Fruit fly (Drosophila melanogaster) whole organism, embryonic: ENCODE data around the gene SrpRbeta.

Source experiments
- CG10959 ChIP-seq: fragments of 200-800 bp; sonication (Bioruptor generic); IDR thresholded peaks from 2 replicates; pipeline ENCODE4 v1.3.6; 2022; ENCODE audit warnings: missing biosample characterization, missing genetic modification characterization
- CG11085 ChIP-seq: fragments of 200-800 bp; sonication (Bioruptor generic); IDR thresholded peaks from 2 replicates; pipeline ENCODE4 v1.3.6; 2022; ENCODE audit warnings: missing biosample characterization, missing genetic modification characterization
- CG12155 ChIP-seq: fragments of 200-800 bp; sonication (Bioruptor generic); optimal IDR thresholded peaks from 3 replicates; lab custom pipeline; 2016; ENCODE audit warnings: missing biosample characterization, missing genetic modification characterization
- CG12299 ChIP-seq: fragments of 200-800 bp; sonication (Bioruptor generic); optimal IDR thresholded peaks from 2 replicates; lab custom pipeline; 2018; ENCODE audit warnings: missing biosample characterization, mild to moderate bottlenecking, missing genetic modification characterization
- CG1233 ChIP-seq: fragments of 200-800 bp; sonication (Bioruptor generic); optimal IDR thresholded peaks from 4 replicates; lab custom pipeline; 2018; ENCODE audit warnings: missing biosample characterization, mild to moderate bottlenecking, missing genetic modification characterization
- CG13775 ChIP-seq: fragments of 200-800 bp; sonication (Bioruptor generic); optimal IDR thresholded peaks from 3 replicates; lab custom pipeline; 2017; ENCODE audit warnings: missing biosample characterization, mild to moderate bottlenecking, missing genetic modification characterization
- CG14050 ChIP-seq: fragments of 200-800 bp; sonication (Bioruptor generic); IDR thresholded peaks from 3 replicates; pipeline ENCODE4 v1.3.6; 2022; ENCODE audit warnings: missing biosample characterization, missing genetic modification characterization
- CG14710 ChIP-seq: fragments of 200-800 bp; sonication (Bioruptor generic); optimal IDR thresholded peaks from 3 replicates; lab custom pipeline; 2019; ENCODE audit warnings: missing biosample characterization, mild to moderate bottlenecking, missing genetic modification characterization, moderate library complexity
- CG17328 ChIP-seq: fragments of 200-800 bp; sonication (Bioruptor generic); IDR thresholded peaks from 2 replicates; pipeline ENCODE4 v1.3.6; 2022; ENCODE audit warnings: missing biosample characterization, missing genetic modification characterization
- CG17802 ChIP-seq: fragments of 200-800 bp; sonication (Bioruptor generic); optimal IDR thresholded peaks from 2 replicates; lab custom pipeline; 2018; ENCODE audit warnings: missing biosample characterization, mild to moderate bottlenecking, missing genetic modification characterization, moderate library complexity
- CG17912 ChIP-seq: fragments of 200-800 bp; sonication (Bioruptor generic); optimal IDR thresholded peaks from 2 replicates; lab custom pipeline; 2018; ENCODE audit warnings: missing biosample characterization, mild to moderate bottlenecking, missing genetic modification characterization
- CG1832 ChIP-seq: fragments of 200-800 bp; sonication (Bioruptor generic); optimal IDR thresholded peaks from 2 replicates; lab custom pipeline; 2017; ENCODE audit warnings: missing biosample characterization, mild to moderate bottlenecking, missing genetic modification characterization, inconsistent platforms
- CG2889 ChIP-seq: fragments of 200-800 bp; sonication (Bioruptor generic); IDR thresholded peaks from 3 replicates; pipeline ENCODE4 v1.3.6; 2022; ENCODE audit warnings: missing biosample characterization, missing genetic modification characterization
- CG30403 ChIP-seq: fragments of 200-800 bp; sonication (Bioruptor generic); optimal IDR thresholded peaks from 3 replicates; lab custom pipeline; 2016; ENCODE audit warnings: missing biosample characterization, missing genetic modification characterization
- CG30431 ChIP-seq: fragments of 200-800 bp; sonication (Bioruptor generic); optimal IDR thresholded peaks from 2 replicates; lab custom pipeline; 2017; ENCODE audit warnings: missing biosample characterization, missing genetic modification characterization
- CG4328 ChIP-seq: fragments of 200-800 bp; sonication (Bioruptor generic); optimal IDR thresholded peaks from 3 replicates; lab custom pipeline; 2017; ENCODE audit warnings: missing biosample characterization, missing genetic modification reagents, missing genetic modification characterization
- CG6791 ChIP-seq: fragments of 200-800 bp; sonication (Bioruptor generic); IDR thresholded peaks from 3 replicates; pipeline ENCODE4 v1.3.6; 2022; ENCODE audit warnings: missing biosample characterization, missing genetic modification characterization; ENCODE audit not compliant: partially characterized antibody
- CG7987 ChIP-seq: fragments of 200-800 bp; sonication (Bioruptor generic); optimal IDR thresholded peaks from 2 replicates; lab custom pipeline; 2018; ENCODE audit warnings: missing biosample characterization, mild to moderate bottlenecking, missing genetic modification characterization, moderate library complexity
- CG9797 ChIP-seq: fragments of 200-800 bp; sonication (Bioruptor generic); optimal IDR thresholded peaks from 3 replicates; lab custom pipeline; 2018; ENCODE audit warnings: missing biosample characterization, mild to moderate bottlenecking, missing genetic modification characterization
- CHES-1-like ChIP-seq: fragments of 200-800 bp; sonication (Bioruptor generic); optimal IDR thresholded peaks from 2 replicates; lab custom pipeline; 2016; ENCODE audit warnings: missing biosample characterization, missing genetic modification characterization
- Dek ChIP-seq: fragments of 200-800 bp; sonication (Bioruptor generic); optimal IDR thresholded peaks from 3 replicates; lab custom pipeline; 2019; ENCODE audit warnings: missing biosample characterization, mild to moderate bottlenecking, missing genetic modification characterization, moderate library complexity
- E2f2 ChIP-seq: fragments of 200-800 bp; sonication (Bioruptor generic); IDR thresholded peaks from 2 replicates; pipeline ENCODE4 v1.3.6; 2022; ENCODE audit warnings: missing biosample characterization, missing genetic modification characterization
- Ets97D ChIP-seq: fragments of 200-800 bp; sonication (Bioruptor generic); optimal IDR thresholded peaks from 3 replicates; lab custom pipeline; 2016; ENCODE audit warnings: missing biosample characterization, missing genetic modification characterization
- HLH3B ChIP-seq: fragments of 200-800 bp; sonication (Bioruptor generic); IDR thresholded peaks from 2 replicates; pipeline ENCODE4 v1.3.6; 2022; ENCODE audit warnings: missing biosample characterization, missing genetic modification characterization
- Hand ChIP-seq: fragments of 200-800 bp; sonication (Bioruptor generic); optimal IDR thresholded peaks from 2 replicates; lab custom pipeline; 2017; ENCODE audit warnings: mild to moderate bottlenecking, missing biosample characterization, missing genetic modification reagents, missing genetic modification characterization
- MTF-1 ChIP-seq: fragments of 200-800 bp; sonication (Bioruptor generic); optimal IDR thresholded peaks from 2 replicates; lab custom pipeline; 2018; ENCODE audit warnings: missing biosample characterization, mild to moderate bottlenecking, missing genetic modification characterization, borderline replicate concordance
- Ptx1 ChIP-seq: fragments of 200-800 bp; sonication (Bioruptor generic); IDR thresholded peaks from 2 replicates; pipeline ENCODE4 v1.3.6; 2022; ENCODE audit warnings: missing biosample characterization, missing genetic modification characterization
- Taf1 ChIP-seq: fragments of 200-800 bp; sonication (Bioruptor generic); IDR thresholded peaks from 2 replicates; pipeline ENCODE4 v1.3.6; 2022; ENCODE audit warnings: missing biosample characterization, missing genetic modification characterization
- YL-1 ChIP-seq: fragments of 200-800 bp; sonication (Bioruptor generic); optimal IDR thresholded peaks from 3 replicates; lab custom pipeline; 2017; ENCODE audit warnings: missing biosample characterization, mild to moderate bottlenecking, missing genetic modification characterization
- ato ChIP-seq: fragments of 200-800 bp; sonication (Bioruptor generic); IDR thresholded peaks from 2 replicates; pipeline ENCODE4 v1.3.6; 2022; ENCODE audit warnings: missing biosample characterization, missing genetic modification characterization; ENCODE audit not compliant: partially characterized antibody
- az2 ChIP-seq: fragments of 200-800 bp; sonication (Bioruptor generic); optimal IDR thresholded peaks from 3 replicates; lab custom pipeline; 2016; ENCODE audit warnings: missing biosample characterization, missing genetic modification characterization
- chif ChIP-seq, 2 experiments: fragments of 200-800 bp; sonication (Bioruptor generic); optimal IDR thresholded peaks; 3 replicates each; lab custom pipeline; 2016; ENCODE audit warnings: missing biosample characterization in 2 of 2, missing genetic modification characterization in 2 of 2
- chinmo ChIP-seq: fragments of 200-800 bp; sonication (Bioruptor generic); IDR thresholded peaks from 4 replicates; pipeline ENCODE4 v1.3.6; 2022; ENCODE audit warnings: missing biosample characterization, missing genetic modification characterization; ENCODE audit not compliant: partially characterized antibody
- chm ChIP-seq: fragments of 200-800 bp; sonication (Bioruptor generic); IDR thresholded peaks from 2 replicates; pipeline ENCODE4 v1.3.6; 2022; ENCODE audit warnings: missing biosample characterization, missing genetic modification characterization
- chn ChIP-seq: fragments of 200-800 bp; sonication (Bioruptor generic); optimal IDR thresholded peaks from 2 replicates; lab custom pipeline; 2016; ENCODE audit warnings: missing biosample characterization, missing genetic modification characterization
- crc ChIP-seq: fragments of 200-800 bp; sonication (Bioruptor generic); optimal IDR thresholded peaks from 2 replicates; lab custom pipeline; 2016; ENCODE audit warnings: missing biosample characterization, missing genetic modification characterization
- crp ChIP-seq, 2 experiments: fragments of 200-800 bp; sonication (Bioruptor generic); optimal IDR thresholded peaks; 2 replicates in 1 of 2; 3 replicates in 1 of 2; lab custom pipeline; 2017; ENCODE audit warnings: missing biosample characterization in 2 of 2, missing genetic modification characterization in 2 of 2, mild to moderate bottlenecking in 1 of 2, moderate library complexity in 1 of 2
- esg ChIP-seq: fragments of 200-800 bp; sonication (Bioruptor generic); conservative IDR thresholded peaks from 2 replicates; pipeline ENCODE4 v1.3.6; 2022; ENCODE audit warnings: missing biosample characterization, missing genetic modification characterization
- eve ChIP-seq, 2 experiments: fragments of >200 bp; optimal IDR thresholded peaks; 2 replicates each; lab custom pipeline; 2017; ENCODE audit warnings: missing biosample characterization in 2 of 2, missing genetic modification characterization in 2 of 2
- gsb ChIP-seq: fragments of 200-800 bp; sonication (Bioruptor generic); IDR thresholded peaks from 2 replicates; pipeline ENCODE4 v1.3.6; 2022; ENCODE audit warnings: missing biosample characterization, missing genetic modification characterization
- jumu ChIP-seq: fragments of 200-800 bp; sonication (Bioruptor generic); optimal IDR thresholded peaks from 3 replicates; lab custom pipeline; 2016; ENCODE audit warnings: missing biosample characterization, missing genetic modification characterization
- ken ChIP-seq: fragments of 200-800 bp; sonication (Bioruptor generic); IDR thresholded peaks from 3 replicates; pipeline ENCODE4 v1.3.6; 2022; ENCODE audit warnings: missing biosample characterization, missing genetic modification characterization
- luna ChIP-seq: fragments of 200-800 bp; sonication (Bioruptor generic); optimal IDR thresholded peaks from 2 replicates; lab custom pipeline; 2016; ENCODE audit warnings: missing biosample characterization, missing genetic modification characterization
- nmo ChIP-seq: fragments of 200-800 bp; sonication (Bioruptor generic); optimal IDR thresholded peaks from 2 replicates; lab custom pipeline; 2018; ENCODE audit warnings: missing biosample characterization, mild to moderate bottlenecking, missing genetic modification characterization, moderate library complexity
- pb ChIP-seq: fragments of 200-800 bp; sonication (Bioruptor generic); optimal IDR thresholded peaks from 3 replicates; lab custom pipeline; 2016; ENCODE audit warnings: missing biosample characterization, missing genetic modification characterization
- pho ChIP-seq: fragments of 200-800 bp; sonication (Bioruptor generic); optimal IDR thresholded peaks from 2 replicates; lab custom pipeline; 2016; ENCODE audit warnings: missing biosample characterization, missing genetic modification characterization
- pnt ChIP-seq: fragments of 200-800 bp; sonication (Bioruptor generic); optimal IDR thresholded peaks from 3 replicates; lab custom pipeline; 2016; ENCODE audit warnings: missing biosample characterization, missing genetic modification characterization
- usp ChIP-seq: fragments of >200 bp; optimal IDR thresholded peaks from 2 replicates; lab custom pipeline; 2017; ENCODE audit warnings: missing biosample characterization, missing genetic modification characterization
- vnd ChIP-seq: fragments of 200-800 bp; sonication (Bioruptor generic); IDR thresholded peaks from 3 replicates; pipeline ENCODE4 v1.3.6; 2022; ENCODE audit warnings: missing biosample characterization, missing genetic modification characterization; ENCODE audit not compliant: partially characterized antibody
- zen2 ChIP-seq: fragments of 200-800 bp; sonication (Bioruptor generic); IDR thresholded peaks from 3 replicates; pipeline ENCODE4 v1.3.6; 2022; ENCODE audit warnings: missing biosample characterization, missing genetic modification characterization; ENCODE audit not compliant: partially characterized antibody
- zf30C ChIP-seq: fragments of 200-800 bp; sonication (Bioruptor generic); optimal IDR thresholded peaks from 3 replicates; lab custom pipeline; 2018; ENCODE audit warnings: missing biosample characterization, mild to moderate bottlenecking, missing genetic modification characterization

Gene SrpRbeta

DNA sequence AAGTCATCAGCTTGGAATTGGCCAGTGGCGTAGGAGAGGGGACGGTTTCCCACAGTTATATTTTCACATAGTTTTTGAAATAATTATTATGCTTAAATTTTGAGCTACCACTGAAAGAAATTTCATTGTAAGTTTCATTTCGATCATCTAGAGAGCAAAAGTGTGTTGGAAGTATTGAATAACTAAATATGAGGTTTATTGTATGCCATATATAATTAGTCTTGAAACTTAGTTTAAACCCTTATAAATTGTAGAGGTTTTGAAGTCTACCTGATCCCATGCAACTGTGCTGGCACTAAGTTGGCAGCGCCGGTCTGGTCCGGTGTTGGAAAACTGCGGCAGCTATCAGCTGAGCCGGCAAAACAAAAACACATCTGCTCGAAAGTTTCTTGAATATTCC is 1.1 kb upstream of the SrpRbeta start, which contains the start of the genes CG32022 and CG6511 (continued):
- TF ChIP-seq gsb (peak; percentile 89), vnd (GFP tag; lab: Robert Waterston, UW) (no peak), CG30403 (GFP tag; lab: Kevin White, UChicago) (peak; percentile 99), CG6791 (GFP tag; lab: Robert Waterston, UW) (no peak), CG1832 (GFP tag; lab: Kevin White, UChicago) (no peak), CG1233 (GFP tag; lab: Kevin White, UChicago) (peak; percentile 96), CG12299 (tag; lab: Kevin White, UChicago) (peak; percentile 94), CHES-1-like (peak; percentile 98), crp (GFP tag; optimal IDR thresholded peaks at IDR 0.05; lab: Kevin White, UChicago) (peak; percentile 95 to 97), HLH3B (GFP tag; lab: Robert Waterston, UW) (peak; percentile 94), chinmo (GFP tag; lab: Robert Waterston, UW) (no peak), luna (GFP tag; lab: Kevin White, UChicago) (peak; percentile 94), pb (GFP tag; lab: Kevin White, UChicago) (peak; percentile 96), eve (GFP tag; optimal IDR thresholded peaks at IDR 0.05; lab: Kevin White, UChicago) (peak in 1 of 2 experiments; percentile 44), esg (GFP tag; lab: Robert Waterston, UW) (peak; percentile 96), CG10959 (GFP tag; lab: Robert Waterston, UW) (peak; percentile 86), az2 (peak; percentile 96), jumu (GFP tag; lab: Kevin White, UChicago) (peak; percentile 97), chm (peak; percentile 81), CG14050 (peak; percentile 94), E2f2 (peak; percentile 78), zf30C (GFP tag; lab: Kevin White, UChicago) (peak; percentile 69), CG17912 (GFP tag; lab: Kevin White, UChicago) (peak; percentile 86), CG13775 (GFP tag; lab: Kevin White, UChicago) (peak; percentile 98), CG30431 (GFP tag; lab: Kevin White, UChicago) (peak; percentile 96), pho (peak; percentile 99), pnt (GFP tag; lab: Kevin White, UChicago) (peak; percentile 98), CG14710 (tag; lab: Kevin White, UChicago) (peak; percentile 96), ato (GFP tag; lab: Robert Waterston, UW) (no peak), zen2 (GFP tag; lab: Robert Waterston, UW) (no peak), CG17802 (tag; lab: Kevin White, UChicago) (peak; percentile 85), chn (GFP tag; lab: Kevin White, UChicago) (peak; percentile 98), crc (GFP tag; lab: Kevin White, UChicago) (peak; percentile 94), CG17328 (GFP tag; lab: Robert Waterston, UW) (peak; percentile 91), nmo (peak; percentile 98), Ptx1 (GFP tag; lab: Robert Waterston, UW) (peak; percentile 98), CG7987 (GFP tag; lab: Kevin White, UChicago) (peak; percentile 88), chif (GFP tag; optimal IDR thresholded peaks at IDR 0.05; lab: Kevin White, UChicago) (peak; percentile 98), Hand (peak; percentile 91), CG9797 (peak; percentile 40), Dek (tag; lab: Kevin White, UChicago) (peak; percentile 96), MTF-1 (GFP tag; lab: Kevin White, UChicago) (peak; percentile 80), Taf1 (GFP tag; lab: Robert Waterston, UW) (peak; percentile 95), CG11085 (GFP tag; lab: Robert Waterston, UW) (peak; percentile 93), ken (GFP tag; lab: Robert Waterston, UW) (peak; percentile 94), usp (no peak), CG2889 (peak; percentile 92), YL-1 (GFP tag; lab: Kevin White, UChicago) (peak; percentile 90), Ets97D (GFP tag; lab: Kevin White, UChicago) (peak; percentile 90), CG4328 (peak; percentile 97), CG12155 (peak; percentile 97)
